Worm (Caenorhabditis elegans): ENCODE results near the gene ZK742.7.

- peak; percentile 19; the same call in 1 of the 2 replicates for TF ChIP-seq isw-1 (GFP tag; IDR thresholded peaks at IDR 0.05)
- peak; percentile 44 to 75 for TF ChIP-seq lsy-2 (tag; optimal IDR thresholded peaks at IDR 0.05)
- TF ChIP-seq unc-62 (GFP tag; optimal IDR thresholded peaks at IDR 0.05), result no peak
- TF ChIP-seq C34B4.2 (tag; optimal IDR thresholded peaks at IDR 0.05), result no peak
- TF ChIP-seq nhr-76 (tag; optimal IDR thresholded peaks at IDR 0.05), result no peak
- TF ChIP-seq pqm-1 (tag; optimal IDR thresholded peaks at IDR 0.05), result no peak
These were observed 38.9 kb upstream of the ZK742.7 start for ce11 chrV:7759270-7759669.

Data from whole organism, L1 larva.